Worm (Caenorhabditis elegans) whole organism, L1 larva: ENCODE results near the gene fzr-1.

Experiments used
- C04F5.9 ChIP-seq: sonication (generic microtip); optimal IDR thresholded peaks from 2 replicates; lab custom pipeline; 2016; ENCODE audit warnings: missing genetic modification characterization, missing compliant biosample characterization
- C34B4.2 ChIP-seq: sonication (generic microtip); optimal IDR thresholded peaks from 2 replicates; lab custom pipeline; 2017; ENCODE audit warnings: mild to moderate bottlenecking, missing genetic modification characterization, missing compliant biosample characterization
- aha-1 ChIP-seq: fragments of 150-350 bp; optimal IDR thresholded peaks from 2 replicates; lab custom pipeline; 2014; ENCODE audit warnings: missing biosample characterization, missing genetic modification characterization
- alr-1 ChIP-seq: fragments of 200-800 bp; sonication (Bioruptor generic); optimal IDR thresholded peaks from 2 replicates; lab custom pipeline; 2018; ENCODE audit warnings: borderline replicate concordance, mild to moderate bottlenecking, missing genetic modification characterization, missing compliant biosample characterization
- aly-2 ChIP-seq: fragments of 150-350 bp; optimal IDR thresholded peaks from 2 replicates; lab custom pipeline; 2014; ENCODE audit warnings: missing biosample characterization, missing genetic modification characterization
- blmp-1 ChIP-seq: fragments of 150-350 bp; optimal IDR thresholded peaks from 2 replicates; lab custom pipeline; 2014; ENCODE audit warnings: missing biosample characterization, missing genetic modification characterization
- ceh-8 ChIP-seq: fragments of 200-800 bp; sonication (Bioruptor generic); optimal IDR thresholded peaks from 2 replicates; lab custom pipeline; 2018; ENCODE audit warnings: mild to moderate bottlenecking, missing genetic modification characterization, moderate library complexity, missing compliant biosample characterization
- ceh-82 ChIP-seq, 3 experiments: fragments of 150-350 bp in 1 of 3; sonication (generic microtip) in 2 of 3; optimal IDR thresholded peaks; 2 replicates each; lab custom pipeline; 2014 to 2017; ENCODE audit warnings: missing biosample characterization in 3 of 3, missing genetic modification characterization in 3 of 3
- ceh-88 ChIP-seq: fragments of 200-800 bp; sonication (Bioruptor generic); IDR thresholded peaks from 2 replicates; pipeline ENCODE4 v1.3.6; 2022; ENCODE audit warnings: missing genetic modification characterization, missing compliant biosample characterization
- ceh-90 ChIP-seq: sonication (generic microtip); optimal IDR thresholded peaks from 2 replicates; lab custom pipeline; 2016; ENCODE audit warnings: missing genetic modification characterization, missing compliant biosample characterization
- dpl-1 ChIP-seq, 3 experiments: fragments of 150-350 bp in 2 of 3; sonication (generic microtip) in 1 of 3; optimal IDR thresholded peaks; 2 replicates each; lab custom pipeline; 2014 to 2017; ENCODE audit warnings: missing biosample characterization in 3 of 3, missing genetic modification characterization in 3 of 3, missing genetic modification reagents in 3 of 3
- efl-1 ChIP-seq, 4 experiments: fragments of 150-350 bp; optimal IDR thresholded peaks in 3 of 4; peaks in 1 of 4; 1 replicate in 1 of 4; 2 replicates in 3 of 4; lab custom pipeline; 2014; ENCODE audit warnings: missing biosample characterization in 2 of 4, missing genetic modification characterization in 2 of 4, missing genetic modification reagents in 2 of 4
- egl-13 ChIP-seq: sonication (generic microtip); optimal IDR thresholded peaks from 2 replicates; lab custom pipeline; 2016; ENCODE audit warnings: missing genotype, missing genetic modification reagents, missing genetic modification characterization, missing compliant biosample characterization
- egl-27 ChIP-seq, 2 experiments: fragments of 150-350 bp in 1 of 2; sonication (generic microtip); optimal IDR thresholded peaks; 3 replicates each; lab custom pipeline; 2017 to 2018; ENCODE audit warnings: missing biosample characterization in 2 of 2, missing genetic modification characterization in 2 of 2, missing genetic modification reagents in 2 of 2
- elt-2 ChIP-seq: sonication (generic microtip); optimal IDR thresholded peaks from 2 replicates; lab custom pipeline; 2016; ENCODE audit warnings: missing genetic modification characterization, mild to moderate bottlenecking, inconsistent platforms, missing compliant biosample characterization, missing genetic modification reagents
- fkh-10 ChIP-seq: sonication (generic microtip); optimal IDR thresholded peaks from 2 replicates; lab custom pipeline; 2017; ENCODE audit warnings: missing biosample characterization, missing genetic modification reagents, missing genetic modification characterization
- fkh-4 ChIP-seq: sonication (generic microtip); optimal IDR thresholded peaks from 2 replicates; lab custom pipeline; 2016; ENCODE audit warnings: missing compliant biosample characterization, missing genetic modification characterization, borderline replicate concordance
- fkh-8 ChIP-seq: sonication (generic microtip); optimal IDR thresholded peaks from 2 replicates; lab custom pipeline; 2016; ENCODE audit warnings: mild to moderate bottlenecking, missing genetic modification characterization, missing compliant biosample characterization
- fos-1 ChIP-seq: fragments of 150-350 bp; optimal IDR thresholded peaks from 2 replicates; lab custom pipeline; 2014; ENCODE audit warnings: missing biosample characterization, missing genetic modification characterization
- hlh-17 ChIP-seq: fragments of 200-800 bp; sonication (Bioruptor generic); optimal IDR thresholded peaks from 2 replicates; lab custom pipeline; 2018; ENCODE audit warnings: missing genetic modification characterization, mild to moderate bottlenecking, missing compliant biosample characterization, moderate library complexity, borderline replicate concordance
- irx-1 ChIP-seq: sonication (generic microtip); optimal IDR thresholded peaks from 2 replicates; lab custom pipeline; 2016; ENCODE audit warnings: missing genetic modification characterization, missing compliant biosample characterization
- isw-1 ChIP-seq: fragments of 200-800 bp; sonication (Bioruptor generic); IDR thresholded peaks from 2 replicates; pipeline ENCODE4 v1.3.6; 2022; ENCODE audit warnings: missing genetic modification characterization, missing compliant biosample characterization
- lin-14 ChIP-seq: fragments of 200-800 bp; sonication (Bioruptor generic); optimal IDR thresholded peaks from 2 replicates; lab custom pipeline; 2018; ENCODE audit warnings: mild to moderate bottlenecking, missing genetic modification characterization, moderate library complexity, missing compliant biosample characterization
- lin-15B ChIP-seq: fragments of 150-350 bp; sonication (generic microtip); optimal IDR thresholded peaks from 3 replicates; lab custom pipeline; 2014; ENCODE audit warnings: missing biosample characterization, missing genetic modification characterization
- lin-35 ChIP-seq, 2 experiments: fragments of 150-350 bp; optimal IDR thresholded peaks; 2 replicates each; lab custom pipeline; 2014; ENCODE audit warnings: missing biosample characterization in 2 of 2, missing genetic modification characterization in 2 of 2, missing genetic modification reagents in 2 of 2
- lin-39 ChIP-seq: fragments of 150-350 bp; optimal IDR thresholded peaks from 2 replicates; lab custom pipeline; 2014; ENCODE audit warnings: missing biosample characterization, missing genetic modification reagents, missing genetic modification characterization
- lsy-2 ChIP-seq, 2 experiments: fragments of 150-350 bp; optimal IDR thresholded peaks; 2 replicates each; lab custom pipeline; 2014; ENCODE audit warnings: missing biosample characterization in 2 of 2, missing genetic modification characterization in 2 of 2
- mep-1 ChIP-seq: fragments of 150-350 bp; optimal IDR thresholded peaks from 2 replicates; lab custom pipeline; 2014; ENCODE audit warnings: missing biosample characterization, missing genetic modification characterization
- nhr-11 ChIP-seq: fragments of 150-350 bp; optimal IDR thresholded peaks from 2 replicates; lab custom pipeline; 2014; ENCODE audit warnings: missing biosample characterization, missing genetic modification characterization
- nhr-20 ChIP-seq: sonication (generic microtip); optimal IDR thresholded peaks from 2 replicates; lab custom pipeline; 2016; ENCODE audit warnings: mild to moderate bottlenecking, missing genetic modification characterization, missing compliant biosample characterization
- nhr-237 ChIP-seq: fragments of 150-350 bp; optimal IDR thresholded peaks from 2 replicates; lab custom pipeline; 2014; ENCODE audit warnings: missing biosample characterization, missing genetic modification characterization
- nhr-28 ChIP-seq: fragments of 150-350 bp; optimal IDR thresholded peaks from 2 replicates; lab custom pipeline; 2014; ENCODE audit warnings: missing biosample characterization, missing genetic modification characterization
- nhr-77 ChIP-seq: fragments of 150-350 bp; optimal IDR thresholded peaks from 2 replicates; lab custom pipeline; 2014; ENCODE audit warnings: missing biosample characterization, missing genetic modification characterization
- nhr-84 ChIP-seq: sonication (generic microtip); optimal IDR thresholded peaks from 2 replicates; lab custom pipeline; 2017; ENCODE audit warnings: missing biosample characterization, missing genetic modification characterization
- nhr-85 ChIP-seq: sonication (generic microtip); peaks from one replicate; lab custom pipeline; 2016; ENCODE audit warnings: missing genetic modification characterization, inconsistent platforms, missing compliant biosample characterization
- nhr-90 ChIP-seq: sonication (generic microtip); optimal IDR thresholded peaks from 2 replicates; lab custom pipeline; 2016; ENCODE audit warnings: mild to moderate bottlenecking, missing genetic modification characterization, missing compliant biosample characterization; ENCODE audit not compliant: poor library complexity
- pax-3 ChIP-seq: fragments of 200-800 bp; sonication (Bioruptor generic); optimal IDR thresholded peaks from 2 replicates; lab custom pipeline; 2018; ENCODE audit warnings: mild to moderate bottlenecking, missing genetic modification characterization, moderate library complexity, missing compliant biosample characterization
- pqm-1 ChIP-seq: sonication (generic microtip); optimal IDR thresholded peaks from 3 replicates; lab custom pipeline; 2017; ENCODE audit warnings: missing biosample characterization, missing genetic modification characterization
- rnt-1 ChIP-seq: sonication (generic microtip); optimal IDR thresholded peaks from 2 replicates; lab custom pipeline; 2016; ENCODE audit warnings: mild to moderate bottlenecking, missing genetic modification characterization, moderate library complexity, missing compliant biosample characterization
- skn-1 ChIP-seq: fragments of 150-350 bp; optimal IDR thresholded peaks from 2 replicates; lab custom pipeline; 2014; ENCODE audit warnings: missing biosample characterization, missing genetic modification characterization
- snpc-4 ChIP-seq: fragments of 150-350 bp; optimal IDR thresholded peaks from 2 replicates; lab custom pipeline; 2014; ENCODE audit warnings: missing biosample characterization, missing genetic modification characterization
- snu-23 ChIP-seq: sonication (generic microtip); optimal IDR thresholded peaks from 2 replicates; lab custom pipeline; 2016; ENCODE audit warnings: missing genetic modification characterization, missing compliant biosample characterization
- sox-4 ChIP-seq: sonication (generic microtip); optimal IDR thresholded peaks from 2 replicates; lab custom pipeline; 2016; ENCODE audit warnings: missing genetic modification characterization, missing compliant biosample characterization
- sup-37 ChIP-seq: fragments of 200-800 bp; sonication (Bioruptor generic); optimal IDR thresholded peaks from 2 replicates; lab custom pipeline; 2018; ENCODE audit warnings: mild to moderate bottlenecking, missing genetic modification characterization, missing compliant biosample characterization
- swsn-7 ChIP-seq: sonication (generic microtip); optimal IDR thresholded peaks from 2 replicates; lab custom pipeline; 2016; ENCODE audit warnings: missing genetic modification characterization, missing compliant biosample characterization
- tlp-1 ChIP-seq: fragments of 150-350 bp; optimal IDR thresholded peaks from 2 replicates; lab custom pipeline; 2014; ENCODE audit warnings: missing biosample characterization, missing genetic modification characterization
- unc-130 ChIP-seq: fragments of 150-350 bp; optimal IDR thresholded peaks from 2 replicates; lab custom pipeline; 2017; ENCODE audit warnings: missing biosample characterization, missing genetic modification characterization, inconsistent platforms
- unc-86 ChIP-seq: sonication (generic microtip); optimal IDR thresholded peaks from 2 replicates; lab custom pipeline; 2016; ENCODE audit warnings: missing genetic modification characterization, missing compliant biosample characterization
- vab-15 ChIP-seq: sonication (generic microtip); optimal IDR thresholded peaks from 2 replicates; lab custom pipeline; 2017; ENCODE audit warnings: missing genotype, mild to moderate bottlenecking, missing genetic modification characterization, missing compliant biosample characterization
- xbp-1 ChIP-seq: sonication (generic microtip); optimal IDR thresholded peaks from 2 replicates; lab custom pipeline; 2016; ENCODE audit warnings: missing genetic modification characterization, missing compliant biosample characterization
- zag-1 ChIP-seq: fragments of 150-350 bp; optimal IDR thresholded peaks from 2 replicates; lab custom pipeline; 2014; ENCODE audit warnings: missing biosample characterization, missing genetic modification characterization
- zip-4 ChIP-seq: fragments of 200-800 bp; sonication (Bioruptor generic); optimal IDR thresholded peaks from 2 replicates; lab custom pipeline; 2018; ENCODE audit warnings: mild to moderate bottlenecking, missing genetic modification characterization, moderate library complexity, missing compliant biosample characterization
- ztf-4 ChIP-seq: fragments of 150-350 bp; optimal IDR thresholded peaks from 2 replicates; lab custom pipeline; 2014; ENCODE audit warnings: missing biosample characterization, missing genetic modification characterization

Gene fzr-1

ce11 chrII:9686663-9687193 is 42.5 kb upstream of the fzr-1 start, which contains the start of gene ZK1320.9:
ZK1320.9 (minus strand) TSS chrII:9686713.
- TF ChIP-seq ceh-90 (tag; lab: Kevin White, UChicago) (no peak), zip-4 (no peak), egl-27 (tag; optimal IDR thresholded peaks at IDR 0.05; lab: Kevin White, UChicago) (no peak), pax-3 (tag; lab: Kevin White, UChicago) (no peak), egl-13 (tag; lab: Kevin White, UChicago) (no peak), fkh-4 (no peak), efl-1 (optimal IDR thresholded peaks at IDR 0.05; lab: Kevin White, UChicago) (peak; percentile 39 to 50), efl-1 (GFP tag; optimal IDR thresholded peaks at IDR 0.05 in 1 of 2; lab: Kevin White, UChicago) (peak; percentile 58 to 74), irx-1 (tag; lab: Kevin White, UChicago) (no peak), nhr-237 (tag; lab: Kevin White, UChicago) (peak; percentile 0), ceh-8 (GFP tag; lab: Kevin White, UChicago) (no peak), lsy-2 (tag; optimal IDR thresholded peaks at IDR 0.05; lab: Kevin White, UChicago) (peak; percentile 28 to 51), hlh-17 (GFP tag; lab: Kevin White, UChicago) (no peak), xbp-1 (tag; lab: Kevin White, UChicago) (peak; percentile 24), mep-1 (tag; lab: Kevin White, UChicago) (peak; percentile 67), nhr-11 (peak; percentile 3), lin-39 (tag; lab: Kevin White, UChicago) (no peak), unc-86 (tag; lab: Kevin White, UChicago) (no peak), sox-4 (tag; lab: Kevin White, UChicago) (no peak), tlp-1 (tag; lab: Kevin White, UChicago) (no peak), lin-14 (GFP tag; lab: Kevin White, UChicago) (peak; percentile 50), dpl-1 (GFP tag; optimal IDR thresholded peaks at IDR 0.05; lab: Kevin White, UChicago) (peak; percentile 33 to 59 (median 48)), swsn-7 (tag; lab: Kevin White, UChicago) (peak; percentile 24), ceh-88 (GFP tag; lab: Robert Waterston, UW) (no peak), C04F5.9 (tag; lab: Kevin White, UChicago) (no peak), aly-2 (tag; lab: Kevin White, UChicago) (no peak), zag-1 (tag; lab: Kevin White, UChicago) (no peak), nhr-28 (tag; lab: Kevin White, UChicago) (no peak), lin-35 (GFP tag; optimal IDR thresholded peaks at IDR 0.05; lab: Kevin White, UChicago) (peak; percentile 40 to 48), nhr-20 (tag; lab: Kevin White, UChicago) (peak; percentile 83), ztf-4 (tag; lab: Kevin White, UChicago) (no peak), unc-130 (tag; lab: Kevin White, UChicago) (no peak), nhr-84 (no peak), fkh-8 (tag; lab: Kevin White, UChicago) (no peak), nhr-85 (tag; lab: Kevin White, UChicago) (no peak), blmp-1 (peak; percentile 10), fkh-10 (GFP tag; lab: Kevin White, UChicago) (no peak), elt-2 (tag; lab: Kevin White, UChicago) (no peak), skn-1 (tag; lab: Kevin White, UChicago) (peak; percentile 30), nhr-77 (tag; lab: Kevin White, UChicago) (peak; percentile 62), lin-15B (peak; percentile 7), rnt-1 (peak; percentile 63), fos-1 (tag; lab: Kevin White, UChicago) (no peak), snpc-4 (tag; lab: Kevin White, UChicago) (no peak), sup-37 (GFP tag; lab: Kevin White, UChicago) (no peak), C34B4.2 (tag; lab: Kevin White, UChicago) (no peak), isw-1 (GFP tag; lab: Robert Waterston, UW) (no peak), nhr-90 (tag; lab: Kevin White, UChicago) (no peak), snu-23 (GFP tag; lab: Kevin White, UChicago) (peak; percentile 44), pqm-1 (tag; lab: Kevin White, UChicago) (no peak), vab-15 (tag; lab: Kevin White, UChicago) (no peak), alr-1 (tag; lab: Kevin White, UChicago) (no peak), ceh-82 (tag; optimal IDR thresholded peaks at IDR 0.05; lab: Kevin White, UChicago) (peak in 1 of 3 experiments; percentile 10), aha-1 (tag; lab: Kevin White, UChicago) (no peak)
